Fruit fly (Drosophila melanogaster): ENCODE data around the gene CG9154.

Gene CG9154

DNA sequence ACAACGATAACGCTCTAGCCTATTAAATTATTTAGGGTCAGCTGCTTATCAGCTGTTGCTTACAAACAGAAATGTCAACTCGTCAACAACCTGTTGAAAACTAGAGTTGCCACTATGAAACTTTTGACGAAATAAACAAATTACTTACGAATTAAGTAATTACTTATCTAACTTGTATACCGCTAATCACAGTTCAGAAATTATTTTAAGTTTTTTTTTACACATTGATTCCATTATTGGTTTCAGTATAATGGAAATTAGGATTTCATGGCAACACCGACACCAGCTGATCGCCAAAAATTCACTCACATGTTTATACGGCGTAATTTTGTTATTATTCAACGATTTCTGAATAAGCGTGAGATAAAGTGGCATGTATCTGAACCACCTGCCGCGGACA is 32.7 kb downstream of the CG9154 start, which contains the start of the genes CG9117 and CG31643 (continued):
- TF ChIP-seq CG8944 (GFP tag; optimal IDR thresholded peaks at IDR 0.05) (peak; percentile 54), CG6654 (GFP tag; optimal IDR thresholded peaks at IDR 0.05) (no peak), dmrt11E (tag; optimal IDR thresholded peaks at IDR 0.05) (peak; percentile 48), phol (tag; optimal IDR thresholded peaks at IDR 0.05) (peak; percentile 69), Asciz (GFP tag; optimal IDR thresholded peaks at IDR 0.05) (no peak), NFAT (GFP tag; IDR thresholded peaks at IDR 0.05) (no peak), CG11504 (tag; optimal IDR thresholded peaks at IDR 0.05) (no peak), CG8924 (tag; optimal IDR thresholded peaks at IDR 0.05) (peak; percentile 53), trh (GFP tag; optimal IDR thresholded peaks at IDR 0.05) (peak; percentile 17), CG4360 (GFP tag; IDR thresholded peaks at IDR 0.05) (no peak), Mad (GFP tag; optimal IDR thresholded peaks at IDR 0.05) (peak; percentile 27), Camta (GFP tag; optimal IDR thresholded peaks at IDR 0.05) (peak; percentile 62), CG6689 (GFP tag; IDR thresholded peaks at IDR 0.05) (no peak), her (GFP tag; optimal IDR thresholded peaks at IDR 0.05) (no peak), row (GFP tag; IDR thresholded peaks at IDR 0.05) (peak; percentile 78), CG2202 (tag; optimal IDR thresholded peaks at IDR 0.05) (no peak), esg (GFP tag; conservative IDR thresholded peaks at IDR 0.05) (0 out of 2 replicates have a peak, but pooled peaks have one; percentile 7), pita (GFP tag; optimal IDR thresholded peaks at IDR 0.05) (no peak), Hmr (GFP tag; optimal IDR thresholded peaks at IDR 0.05) (no peak), CG6272 (GFP tag; IDR thresholded peaks at IDR 0.05) (no peak), p53 (GFP tag; optimal IDR thresholded peaks at IDR 0.05) (no peak), cato (GFP tag; optimal IDR thresholded peaks at IDR 0.05; ENCODE audit: borderline replicate concordance) (peak; percentile 18), CG7271 (tag; optimal IDR thresholded peaks at IDR 0.05) (peak; percentile 35), ERR (GFP tag; optimal IDR thresholded peaks at IDR 0.05) (no peak), lola (GFP tag; optimal IDR thresholded peaks at IDR 0.05) (peak in 1 of 3 experiments; percentile 45), fru (optimal IDR thresholded peaks at IDR 0.05) (no peak), Adf1 (GFP tag; IDR thresholded peaks at IDR 0.05) (no peak), bbx (GFP tag; IDR thresholded peaks at IDR 0.05; ENCODE audit: partially characterized antibody) (no peak), pzg (GFP tag; optimal IDR thresholded peaks at IDR 0.05) (peak; percentile 64), Rx (GFP tag; IDR thresholded peaks at IDR 0.05) (no peak), vvl (GFP tag; IDR thresholded peaks at IDR 0.05) (peak; percentile 31; the same call in 1 of the 2 replicates), ase (GFP tag; IDR thresholded peaks at IDR 0.05) (0 out of 3 replicates have a peak, but pooled peaks have one; percentile 47), Mrtf (GFP tag; IDR thresholded peaks at IDR 0.05) (no peak), gro (GFP tag; optimal IDR thresholded peaks at IDR 0.05) (peak; percentile 64), twi (tag; optimal IDR thresholded peaks at IDR 0.05) (peak; percentile 11), wor (GFP tag; IDR thresholded peaks at IDR 0.05) (no peak), crp (GFP tag; optimal IDR thresholded peaks at IDR 0.05) (peak; percentile 98 to 100), prd (optimal IDR thresholded peaks at IDR 0.05) (no peak), prd (GFP tag; IDR thresholded peaks at IDR 0.05) (peak; percentile 54; the same call in 1 of the 3 replicates), CG32767 (GFP tag; IDR thresholded peaks at IDR 0.05) (no peak), crol (GFP tag; IDR thresholded peaks at IDR 0.05) (no peak), CG13624 (GFP tag; optimal IDR thresholded peaks at IDR 0.05) (peak; percentile 76), knrl (GFP tag; IDR thresholded peaks at IDR 0.05; ENCODE audit: partially characterized antibody) (no peak), CG6791 (GFP tag; IDR thresholded peaks at IDR 0.05; ENCODE audit: partially characterized antibody) (no peak), CG9609 (GFP tag; optimal IDR thresholded peaks at IDR 0.05) (peak; percentile 65), B-H1 (GFP tag; IDR thresholded peaks at IDR 0.05) (no peak), org-1 (GFP tag; optimal IDR thresholded peaks at IDR 0.05) (no peak), Dek (tag; optimal IDR thresholded peaks at IDR 0.05) (peak; percentile 10), Stat92E (GFP tag; optimal IDR thresholded peaks at IDR 0.05) (no peak), Bteb2 (GFP tag; optimal IDR thresholded peaks at IDR 0.05) (peak; percentile 73), zf30C (GFP tag; optimal IDR thresholded peaks at IDR 0.05) (no peak)
